Fruit fly (Drosophila melanogaster): ENCODE results near the gene smog.

The smog gene

DNA sequence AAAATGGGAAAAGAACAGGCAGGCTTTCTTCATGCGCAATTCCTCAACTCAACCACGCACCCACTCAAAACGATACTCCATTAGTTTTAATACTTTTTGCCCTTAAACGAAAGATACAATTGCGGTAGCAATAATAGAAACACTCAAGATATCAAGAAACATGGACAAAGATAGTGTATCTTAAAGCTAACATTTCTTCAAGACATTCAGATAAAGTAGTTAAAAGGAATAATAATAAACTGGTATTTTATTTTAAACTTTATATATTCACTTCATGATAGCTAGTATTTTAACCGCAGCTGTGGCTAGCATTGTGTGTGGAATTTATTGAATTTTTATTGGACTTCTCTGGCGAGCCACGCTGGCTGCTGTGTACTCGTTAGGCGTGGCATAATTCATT is 3.5 kb downstream of the smog start (continued):
- TF ChIP-seq CG18011 (GFP tag; optimal IDR thresholded peaks at IDR 0.05) (no peak), nmo (GFP tag; optimal IDR thresholded peaks at IDR 0.05) (peak; percentile 51), Hr51 (GFP tag; optimal IDR thresholded peaks at IDR 0.05) (peak in 1 of 2 experiments; percentile 78), Lpt (GFP tag; optimal IDR thresholded peaks at IDR 0.05) (no peak), CG6791 (GFP tag; IDR thresholded peaks at IDR 0.05; ENCODE audit: partially characterized antibody) (no peak), CG10366 (GFP tag; IDR thresholded peaks at IDR 0.05) (no peak; the same call in 1 of the 2 replicates), maf-S (GFP tag; optimal IDR thresholded peaks at IDR 0.05) (no peak), CG13624 (GFP tag; optimal IDR thresholded peaks at IDR 0.05) (no peak), BtbVII (GFP tag; optimal IDR thresholded peaks at IDR 0.05) (peak; percentile 48), hbn (GFP tag; IDR thresholded peaks at IDR 0.05; ENCODE audit: partially characterized antibody) (no peak), bab2 (GFP tag; optimal IDR thresholded peaks at IDR 0.05) (no peak), CG4282 (GFP tag; optimal IDR thresholded peaks at IDR 0.05) (no peak), twi (tag; optimal IDR thresholded peaks at IDR 0.05) (peak; percentile 20), cwo (GFP tag; optimal IDR thresholded peaks at IDR 0.05) (peak; percentile 66), CG11093 (GFP tag; IDR thresholded peaks at IDR 0.05) (no peak), phol (tag; optimal IDR thresholded peaks at IDR 0.05) (peak; percentile 76), gsb-n (tag; optimal IDR thresholded peaks at IDR 0.05) (peak; percentile 59), CG3065 (GFP tag; optimal IDR thresholded peaks at IDR 0.05) (no peak), chif (GFP tag; optimal IDR thresholded peaks at IDR 0.05) (peak; percentile 7 to 48), dpn (GFP tag; optimal IDR thresholded peaks at IDR 0.05) (peak in 1 of 2 experiments; percentile 43), CG11504 (tag; optimal IDR thresholded peaks at IDR 0.05) (peak; percentile 73), aop (GFP tag; IDR thresholded peaks at IDR 0.05) (no peak), Hmr (GFP tag; optimal IDR thresholded peaks at IDR 0.05) (peak; percentile 64), her (GFP tag; optimal IDR thresholded peaks at IDR 0.05) (no peak), Fer1 (GFP tag; optimal IDR thresholded peaks at IDR 0.05) (peak; percentile 76), Meics (GFP tag; optimal IDR thresholded peaks at IDR 0.05) (peak; percentile 66), trem (tag; optimal IDR thresholded peaks at IDR 0.05) (peak; percentile 67), CG18262 (tag; optimal IDR thresholded peaks at IDR 0.05) (peak; percentile 82), gem (tag; optimal IDR thresholded peaks at IDR 0.05) (peak; percentile 87), cato (GFP tag; optimal IDR thresholded peaks at IDR 0.05; ENCODE audit: borderline replicate concordance) (no peak), fru (optimal IDR thresholded peaks at IDR 0.05) (no peak), hkb (optimal IDR thresholded peaks at IDR 0.05) (no peak), hkb (GFP tag; IDR thresholded peaks at IDR 0.05) (peak; percentile 68), fd102C (GFP tag; optimal IDR thresholded peaks at IDR 0.05) (no peak), Hmx (GFP tag; optimal IDR thresholded peaks at IDR 0.05) (no peak), CG10147 (GFP tag; optimal IDR thresholded peaks at IDR 0.05) (peak; percentile 39), CG2202 (tag; optimal IDR thresholded peaks at IDR 0.05) (peak; percentile 44), sima (GFP tag; optimal IDR thresholded peaks at IDR 0.05) (no peak), CG14860 (GFP tag; IDR thresholded peaks at IDR 0.05; ENCODE audit: partially characterized antibody) (no peak), NC2β (GFP tag; optimal IDR thresholded peaks at IDR 0.05) (no peak), bigmax (GFP tag; optimal IDR thresholded peaks at IDR 0.05) (no peak), CG31388 (GFP tag; optimal IDR thresholded peaks at IDR 0.05) (no peak), CG6765 (GFP tag; optimal IDR thresholded peaks at IDR 0.05) (peak; percentile 27), fd3F (GFP tag; optimal IDR thresholded peaks at IDR 0.05) (peak; percentile 9), pfk (GFP tag; optimal IDR thresholded peaks at IDR 0.05) (no peak), BEAF-32 (GFP tag; optimal IDR thresholded peaks at IDR 0.05) (no peak), H15 (GFP tag; IDR thresholded peaks at IDR 0.05) (no peak), Dll (GFP tag; IDR thresholded peaks at IDR 0.05; ENCODE audit: partially characterized antibody) (no peak), h (optimal IDR thresholded peaks at IDR 0.05) (no peak), Hand (GFP tag; optimal IDR thresholded peaks at IDR 0.05) (peak; percentile 62), Pdp1 (GFP tag; optimal IDR thresholded peaks at IDR 0.05) (peak in 1 of 2 experiments; percentile 19)
